Worm (Caenorhabditis elegans) whole organism, L4/young adult: ENCODE data around the gene T28C6.10.
"Not testable (repeated sequence)": the region's sequence is repeated elsewhere in the genome, so short reads cannot be mapped to it uniquely, and the experiment has no call there.

Experiments
- W03F9.2 ChIP-seq: fragments of 150-350 bp; optimal IDR thresholded peaks from 2 replicates; lab custom pipeline; 2014; ENCODE audit warnings: missing biosample characterization, missing genetic modification characterization
- dao-5 ChIP-seq: sonication (generic microtip); optimal IDR thresholded peaks from 2 replicates; lab custom pipeline; 2016; ENCODE audit warnings: missing genotype, missing genetic modification characterization, moderate library complexity, missing compliant biosample characterization
- him-1 ChIP-seq: sonication (generic microtip); optimal IDR thresholded peaks from 2 replicates; lab custom pipeline; 2016; ENCODE audit warnings: missing genotype, missing genetic modification reagents, missing genetic modification characterization, missing compliant biosample characterization

T28C6.10 gene

ce11 chrIV:8817639-8818038 is at the start of gene T28C6.10:
Gene T28C6.10 (plus strand): TSS chrIV:8817939.
- no peak for TF ChIP-seq dao-5 (tag; lab: Kevin White, UChicago)
- TF ChIP-seq him-1 (tag; lab: Kevin White, UChicago), result no peak
- TF ChIP-seq W03F9.2 (tag; lab: Kevin White, UChicago), result no peak

DNA sequence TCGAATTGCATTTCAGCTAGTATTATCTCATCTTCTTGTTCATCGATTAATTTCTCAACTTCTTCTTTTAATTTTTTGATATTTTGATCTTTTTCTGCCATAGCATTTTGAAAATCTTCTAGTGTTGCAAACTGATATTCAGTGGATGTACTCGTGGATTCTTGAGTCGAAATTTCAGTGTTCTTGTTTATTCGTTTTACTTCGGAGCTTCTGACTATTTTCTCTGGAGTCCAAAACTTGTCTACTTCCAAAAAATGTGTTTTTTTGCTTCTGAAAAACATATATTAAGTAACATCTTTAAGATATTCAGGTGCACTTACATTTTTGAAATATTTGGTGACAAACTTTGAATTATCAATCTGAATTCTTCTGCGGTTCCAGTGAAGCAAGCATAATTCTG is 48.2 kb upstream of the T28C6.10 start, which contains the start of gene F20C5.5:
Gene F20C5.5 (minus strand): TSS at position 101 of the 400 bp plus-strand sequence.
- TF ChIP-seq W03F9.2 (tag; lab: Kevin White, UChicago) (no peak), him-1 (tag; lab: Kevin White, UChicago) (no peak), dao-5 (tag; lab: Kevin White, UChicago) (no peak)

DNA sequence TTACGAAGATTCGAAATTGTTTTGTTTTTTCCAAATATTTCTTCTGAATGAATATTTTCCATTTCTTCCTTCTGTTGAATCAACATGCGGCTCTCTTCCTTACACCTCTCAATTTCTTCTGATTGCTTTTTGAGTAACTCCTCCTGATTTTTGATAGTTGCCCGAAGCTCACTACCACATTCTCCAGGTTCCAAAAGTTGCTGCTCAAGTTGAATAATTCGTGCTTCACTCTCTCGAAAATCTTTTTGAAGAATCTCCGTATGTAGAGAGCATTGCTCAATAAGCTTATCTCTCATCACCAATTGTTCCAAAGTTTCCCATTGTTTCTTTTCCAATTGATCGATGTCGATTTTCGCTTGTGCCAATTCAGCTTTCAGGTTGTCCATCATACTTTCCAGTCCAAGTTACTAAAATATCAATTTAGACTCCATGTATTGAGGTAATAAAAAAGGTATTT is 44.9 kb upstream of the T28C6.10 start, which contains the start of gene F20C5.6:
Gene F20C5.6 (minus strand): TSS at position 407 of the 457 bp plus-strand sequence.
- no peak for TF ChIP-seq dao-5 (tag; lab: Kevin White, UChicago)
- TF ChIP-seq W03F9.2 (tag; lab: Kevin White, UChicago), result no peak
- TF ChIP-seq him-1 (tag; lab: Kevin White, UChicago), result no peak

DNA sequence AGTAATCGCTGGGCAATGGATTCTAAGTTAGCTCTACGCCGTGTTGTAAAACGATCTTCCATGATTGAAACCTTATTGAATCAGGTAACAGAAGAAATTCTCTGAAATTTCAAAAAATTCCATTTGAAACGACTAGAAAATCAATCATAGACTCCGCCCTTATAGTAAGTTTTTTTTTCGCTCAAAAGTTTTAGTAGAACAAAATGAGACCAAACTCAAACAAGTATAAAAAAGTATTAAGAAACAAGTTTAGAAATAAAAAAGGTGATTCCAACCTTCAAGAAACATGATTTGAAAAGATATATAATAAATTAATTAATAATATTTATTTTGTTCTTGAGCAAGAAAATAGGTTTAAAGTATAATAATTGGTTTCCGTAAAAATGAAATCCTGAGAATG is 39.7 kb upstream of the T28C6.10 start, which contains the start of gene C33D9.6:
Gene C33D9.6 (minus strand): TSS at position 101 of the 400 bp plus-strand sequence.
- TF ChIP-seq dao-5 (tag; lab: Kevin White, UChicago) (no peak), him-1 (tag; lab: Kevin White, UChicago) (no peak), W03F9.2 (tag; lab: Kevin White, UChicago) (no peak)

ce11 chrIV:8782172-8782571 is 35.6 kb upstream of the T28C6.10 start:
- no peak for TF ChIP-seq dao-5 (tag; lab: Kevin White, UChicago)
- TF ChIP-seq W03F9.2 (tag; lab: Kevin White, UChicago), result no peak
- no peak for TF ChIP-seq him-1 (tag; lab: Kevin White, UChicago)

ce11 chrIV:8784855-8785327 is 32.8 kb upstream of the T28C6.10 start, which contains the start of gene C33D9.13:
Gene C33D9.13 (minus strand): TSS chrIV:8785277.
- TF ChIP-seq dao-5 (tag; lab: Kevin White, UChicago) (no peak), him-1 (tag; lab: Kevin White, UChicago) (no peak), W03F9.2 (tag; lab: Kevin White, UChicago) (no peak)

- TF ChIP-seq W03F9.2 (tag; lab: Kevin White, UChicago) (no peak), him-1 (tag; lab: Kevin White, UChicago) (no peak), dao-5 (tag; lab: Kevin White, UChicago) (no peak)
These were observed 31.1 kb upstream of the T28C6.10 start, which contains the start of gene C33D9.8 for ce11 chrIV:8786654-8787053. Gene C33D9.8 (minus strand): TSS chrIV:8786752.

DNA sequence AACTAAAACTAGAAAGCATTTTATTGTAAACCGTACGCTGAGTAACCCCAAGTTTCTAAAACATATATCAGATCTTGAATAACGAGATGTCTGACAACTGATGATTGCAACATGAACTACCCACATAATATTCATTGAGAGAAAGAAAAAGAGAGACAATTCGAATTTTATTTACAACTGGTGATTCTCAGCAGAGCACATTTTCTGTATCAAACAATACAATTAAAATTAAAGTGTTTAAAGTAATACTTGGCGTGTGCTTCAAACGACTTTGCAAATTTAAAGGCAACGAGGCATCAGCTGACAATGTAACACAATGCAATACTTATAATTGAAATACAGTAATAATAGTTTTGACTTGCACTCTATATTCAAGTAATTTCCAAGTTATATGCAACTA is 29.7 kb upstream of the T28C6.10 start, which contains the start of gene C33D9.10:
Gene C33D9.10 (minus strand): TSS at position 101 of the 400 bp plus-strand sequence.
- TF ChIP-seq W03F9.2, him-1, dao-5 (tag; lab: Kevin White, UChicago): not testable (repeated sequence)

DNA sequence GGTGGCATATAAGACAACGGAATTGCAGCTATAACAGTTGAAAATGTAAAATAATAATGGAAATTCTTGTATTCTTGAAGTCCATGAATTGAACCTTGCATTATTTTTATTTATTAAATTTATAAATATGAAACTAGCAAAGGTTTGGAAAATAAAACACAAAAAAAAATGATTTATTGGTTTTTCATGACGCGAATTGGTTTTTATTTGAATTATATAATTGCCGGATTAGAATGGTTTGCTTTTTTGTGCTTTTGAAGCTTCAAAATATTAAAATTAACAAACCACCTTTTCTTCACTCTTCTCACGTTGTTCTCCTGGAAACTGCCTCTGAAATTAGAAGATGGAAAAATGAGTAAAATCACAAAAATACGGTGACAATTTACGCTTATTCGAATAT is 27.6 kb upstream of the T28C6.10 start, which contains the start of gene sru-35:
Gene sru-35 (minus strand): TSS at position 101 of the 400 bp plus-strand sequence.
- no peak for TF ChIP-seq him-1 (tag; lab: Kevin White, UChicago)
- TF ChIP-seq W03F9.2 (tag; lab: Kevin White, UChicago), result no peak
- no peak for TF ChIP-seq dao-5 (tag; lab: Kevin White, UChicago)

DNA sequence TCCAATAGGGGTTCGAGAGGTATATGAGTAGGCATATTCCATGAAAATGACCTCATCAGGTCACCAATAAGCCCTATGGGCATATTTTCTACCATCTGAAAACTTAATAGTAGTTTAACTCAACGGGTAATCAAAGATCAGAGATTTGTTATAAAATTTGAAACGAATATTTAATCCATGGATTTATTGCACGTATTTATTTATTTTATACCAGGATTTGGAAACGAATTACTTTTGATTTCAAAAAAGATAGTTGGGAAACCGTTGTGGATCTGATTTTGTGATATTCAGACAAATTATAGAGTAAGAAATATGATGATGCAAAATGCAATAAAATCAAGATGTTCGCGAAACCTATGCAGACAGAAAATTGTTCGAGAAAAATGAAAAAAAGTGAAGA is 24.9 kb upstream of the T28C6.10 start, which contains the start of gene C33D9.3:
Gene C33D9.3 (minus strand): TSS at position 101 of the 400 bp plus-strand sequence.
- TF ChIP-seq dao-5 (tag; lab: Kevin White, UChicago) (no peak), him-1 (tag; lab: Kevin White, UChicago) (no peak), W03F9.2 (tag; lab: Kevin White, UChicago) (no peak)

DNA sequence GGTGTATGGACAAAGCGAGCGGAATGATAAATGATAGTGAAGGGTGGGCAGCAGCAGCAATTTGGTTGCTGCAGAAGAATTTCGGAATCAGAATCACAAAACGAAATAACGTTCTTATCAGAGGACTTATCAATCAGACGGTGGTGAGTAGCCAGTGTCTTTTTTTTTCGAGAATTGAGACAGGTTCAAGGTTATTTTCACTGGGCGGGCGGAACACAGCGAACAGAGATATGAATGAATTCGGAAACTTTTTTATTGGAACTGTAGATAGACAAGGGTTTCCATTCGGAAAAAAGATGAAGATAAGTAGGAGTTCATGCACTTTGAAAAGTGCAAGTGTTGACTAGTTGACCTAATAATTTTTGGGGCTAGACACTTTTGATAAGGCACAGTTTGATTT is 24.5 kb upstream of the T28C6.10 start:
- TF ChIP-seq W03F9.2 (tag; lab: Kevin White, UChicago) (peak; percentile 39), dao-5 (tag; lab: Kevin White, UChicago) (no peak), him-1 (tag; lab: Kevin White, UChicago) (no peak)

ce11 chrIV:8794895-8795665 is 22.7 kb upstream of the T28C6.10 start:
- TF ChIP-seq dao-5 (tag; lab: Kevin White, UChicago) (no peak), him-1 (tag; lab: Kevin White, UChicago) (peak; percentile 90), W03F9.2 (tag; lab: Kevin White, UChicago) (peak; percentile 67)

- TF ChIP-seq dao-5 (tag; lab: Kevin White, UChicago), result no peak
- peak; percentile 73 for TF ChIP-seq him-1 (tag; lab: Kevin White, UChicago)
- no peak for TF ChIP-seq W03F9.2 (tag; lab: Kevin White, UChicago)
These were observed 21.5 kb upstream of the T28C6.10 start for ce11 chrIV:8796246-8796645.
